Fruit fly (Drosophila melanogaster) whole organism, wandering third instar larva: ENCODE results near the gene CG13305.

Experiments used
- Hr78 ChIP-seq: fragments of >200 bp; optimal IDR thresholded peaks from 2 replicates; lab custom pipeline; 2017; ENCODE audit warnings: missing biosample characterization, missing genetic modification characterization
- Myc ChIP-seq: fragments of >200 bp; optimal IDR thresholded peaks from 2 replicates; lab custom pipeline; 2017
- OdsH ChIP-seq: fragments of 200-800 bp; sonication (Bioruptor generic); optimal IDR thresholded peaks from 2 replicates; lab custom pipeline; 2016; ENCODE audit warnings: missing biosample characterization, mild to moderate bottlenecking, missing genetic modification characterization
- brk ChIP-seq: fragments of 200-800 bp; sonication (Bioruptor generic); optimal IDR thresholded peaks from 2 replicates; lab custom pipeline; 2016; ENCODE audit warnings: missing biosample characterization, mild to moderate bottlenecking, missing genetic modification characterization
- dmrt93B ChIP-seq: fragments of 200-800 bp; sonication (Bioruptor generic); optimal IDR thresholded peaks from 2 replicates; lab custom pipeline; 2018; ENCODE audit warnings: missing biosample characterization, mild to moderate bottlenecking, missing genetic modification characterization
- h ChIP-seq: fragments of 200-800 bp; sonication (Bioruptor generic); optimal IDR thresholded peaks from 3 replicates; lab custom pipeline; 2016; ENCODE audit warnings: missing biosample characterization, mild to moderate bottlenecking, missing genetic modification characterization
- pan ChIP-seq: fragments of >200 bp; optimal IDR thresholded peaks from 2 replicates; lab custom pipeline; 2017
- psq ChIP-seq: fragments of 200-800 bp; sonication (Bioruptor generic); optimal IDR thresholded peaks from 3 replicates; lab custom pipeline; 2017; ENCODE audit warnings: missing biosample characterization, mild to moderate bottlenecking, missing genetic modification characterization, moderate library complexity
- usp ChIP-seq: fragments of >200 bp; optimal IDR thresholded peaks from 2 replicates; lab custom pipeline; 2017; ENCODE audit warnings: missing biosample characterization, missing genetic modification characterization

DNA sequence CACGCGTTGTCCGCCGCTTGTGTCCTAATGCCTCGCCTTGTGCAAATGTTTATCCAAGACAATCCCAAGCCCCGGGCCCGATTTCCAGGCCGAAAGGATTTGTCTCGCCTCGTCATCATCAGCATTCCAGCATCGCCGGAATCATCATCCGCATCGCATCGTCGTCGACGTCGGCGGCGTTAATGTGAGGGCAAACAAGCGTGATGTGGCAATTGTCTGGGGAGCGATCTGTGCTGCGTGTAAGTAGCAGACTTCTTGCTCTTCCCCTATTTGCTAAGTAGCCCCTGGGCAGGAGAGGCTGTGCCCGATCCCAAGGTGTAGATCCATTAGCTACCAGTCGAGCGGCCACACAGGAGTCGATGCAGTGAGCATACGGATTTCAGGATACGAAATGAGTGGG, 14.2 kb upstream of the CG13305 start:
- TF ChIP-seq Myc (no peak), psq (no peak), dmrt93B (GFP tag; lab: Kevin White, UChicago) (no peak), OdsH (GFP tag; lab: Kevin White, UChicago) (no peak), Hr78 (GFP tag; lab: Kevin White, UChicago) (no peak), brk (GFP tag; lab: Kevin White, UChicago) (no peak), h (GFP tag; lab: Kevin White, UChicago) (no peak), pan (no peak), usp (GFP tag; lab: Kevin White, UChicago) (no peak)
